Worm (Caenorhabditis elegans) whole organism, L1 larva: ENCODE results near the gene R102.11.
A peak's percentile ranks its signal among the peaks of the same experiment; 100 is the strongest.

Experiments used
- C04F5.9 ChIP-seq: sonication (generic microtip); optimal IDR thresholded peaks from 2 replicates; lab custom pipeline; 2016; ENCODE audit warnings: missing genetic modification characterization, missing compliant biosample characterization
- Y116A8C.19 ChIP-seq: sonication (generic microtip); optimal IDR thresholded peaks from 2 replicates; lab custom pipeline; 2016; ENCODE audit warnings: missing compliant biosample characterization, missing genetic modification characterization, borderline replicate concordance
- alr-1 ChIP-seq: fragments of 200-800 bp; sonication (Bioruptor generic); optimal IDR thresholded peaks from 2 replicates; lab custom pipeline; 2018; ENCODE audit warnings: borderline replicate concordance, mild to moderate bottlenecking, missing genetic modification characterization, missing compliant biosample characterization
- ama-1 ChIP-seq: fragments of 150-350 bp; optimal IDR thresholded peaks from 2 replicates; lab custom pipeline; 2014
- blmp-1 ChIP-seq: fragments of 150-350 bp; optimal IDR thresholded peaks from 2 replicates; lab custom pipeline; 2014; ENCODE audit warnings: missing biosample characterization, missing genetic modification characterization
- ceh-63 ChIP-seq: fragments of 200-800 bp; sonication (Bioruptor generic); optimal IDR thresholded peaks from 2 replicates; lab custom pipeline; 2018; ENCODE audit warnings: mild to moderate bottlenecking, missing genetic modification characterization, missing compliant biosample characterization
- ceh-88 ChIP-seq: fragments of 200-800 bp; sonication (Bioruptor generic); IDR thresholded peaks from 2 replicates; pipeline ENCODE4 v1.3.6; 2022; ENCODE audit warnings: missing genetic modification characterization, missing compliant biosample characterization
- ces-1 ChIP-seq: fragments of 150-350 bp; optimal IDR thresholded peaks from 2 replicates; lab custom pipeline; 2014; ENCODE audit warnings: missing biosample characterization, missing genetic modification reagents, missing genetic modification characterization
- dpl-1 ChIP-seq, 3 experiments: fragments of 150-350 bp in 2 of 3; sonication (generic microtip) in 1 of 3; optimal IDR thresholded peaks; 2 replicates each; lab custom pipeline; 2014 to 2017; ENCODE audit warnings: missing biosample characterization in 3 of 3, missing genetic modification characterization in 3 of 3, missing genetic modification reagents in 3 of 3
- dsc-1 ChIP-seq: sonication (generic microtip); optimal IDR thresholded peaks from 2 replicates; lab custom pipeline; 2016; ENCODE audit warnings: mild to moderate bottlenecking, missing genetic modification characterization, missing compliant biosample characterization
- efl-1 ChIP-seq, 4 experiments: fragments of 150-350 bp; optimal IDR thresholded peaks in 3 of 4; peaks in 1 of 4; 1 replicate in 1 of 4; 2 replicates in 3 of 4; lab custom pipeline; 2014; ENCODE audit warnings: missing biosample characterization in 2 of 4, missing genetic modification characterization in 2 of 4, missing genetic modification reagents in 2 of 4
- efl-3 ChIP-seq: fragments of 200-800 bp; sonication (Bioruptor generic); optimal IDR thresholded peaks from 2 replicates; lab custom pipeline; 2018; ENCODE audit warnings: mild to moderate bottlenecking, missing genetic modification characterization, missing compliant biosample characterization
- egl-13 ChIP-seq: sonication (generic microtip); optimal IDR thresholded peaks from 2 replicates; lab custom pipeline; 2016; ENCODE audit warnings: missing genotype, missing genetic modification reagents, missing genetic modification characterization, missing compliant biosample characterization
- egl-27 ChIP-seq, 2 experiments: fragments of 150-350 bp in 1 of 2; sonication (generic microtip); optimal IDR thresholded peaks; 3 replicates each; lab custom pipeline; 2017 to 2018; ENCODE audit warnings: missing biosample characterization in 2 of 2, missing genetic modification characterization in 2 of 2, missing genetic modification reagents in 2 of 2
- elt-3 ChIP-seq, 6 experiments: fragments of 150-350 bp in 1 of 6; sonication (generic microtip); optimal IDR thresholded peaks; 2 replicates each; lab custom pipeline; 2017 to 2018; ENCODE audit warnings: missing biosample characterization in 6 of 6, missing genetic modification characterization in 6 of 6, inconsistent platforms in 1 of 6
- ets-5 ChIP-seq: fragments of 200-800 bp; sonication (Bioruptor generic); IDR thresholded peaks from 2 replicates; pipeline ENCODE4 v1.3.6; 2022; ENCODE audit warnings: missing genetic modification characterization, missing compliant biosample characterization
- fkh-8 ChIP-seq: sonication (generic microtip); optimal IDR thresholded peaks from 2 replicates; lab custom pipeline; 2016; ENCODE audit warnings: mild to moderate bottlenecking, missing genetic modification characterization, missing compliant biosample characterization
- fos-1 ChIP-seq: fragments of 150-350 bp; optimal IDR thresholded peaks from 2 replicates; lab custom pipeline; 2014; ENCODE audit warnings: missing biosample characterization, missing genetic modification characterization
- hlh-17 ChIP-seq: fragments of 200-800 bp; sonication (Bioruptor generic); optimal IDR thresholded peaks from 2 replicates; lab custom pipeline; 2018; ENCODE audit warnings: missing genetic modification characterization, mild to moderate bottlenecking, missing compliant biosample characterization, moderate library complexity, borderline replicate concordance
- hlh-4 ChIP-seq: sonication (generic microtip); optimal IDR thresholded peaks from 2 replicates; lab custom pipeline; 2016; ENCODE audit warnings: mild to moderate bottlenecking, missing genetic modification characterization, missing compliant biosample characterization
- isw-1 ChIP-seq: fragments of 200-800 bp; sonication (Bioruptor generic); IDR thresholded peaks from 2 replicates; pipeline ENCODE4 v1.3.6; 2022; ENCODE audit warnings: missing genetic modification characterization, missing compliant biosample characterization
- jun-1 ChIP-seq: fragments of 150-350 bp; optimal IDR thresholded peaks from 2 replicates; lab custom pipeline; 2014; ENCODE audit warnings: missing biosample characterization, missing genetic modification reagents, missing genetic modification characterization
- lin-13 ChIP-seq: fragments of 150-350 bp; optimal IDR thresholded peaks from 2 replicates; lab custom pipeline; 2014; ENCODE audit warnings: missing biosample characterization, missing genetic modification reagents, missing genetic modification characterization
- lir-3 ChIP-seq: sonication (generic microtip); optimal IDR thresholded peaks from 2 replicates; lab custom pipeline; 2016; ENCODE audit warnings: mild to moderate bottlenecking, missing genetic modification characterization, moderate library complexity, missing compliant biosample characterization; ENCODE audit not compliant: poor library complexity
- mef-2 ChIP-seq: fragments of 150-350 bp; optimal IDR thresholded peaks from 2 replicates; lab custom pipeline; 2014; ENCODE audit warnings: missing biosample characterization, missing genetic modification characterization
- mep-1 ChIP-seq: fragments of 150-350 bp; optimal IDR thresholded peaks from 2 replicates; lab custom pipeline; 2014; ENCODE audit warnings: missing biosample characterization, missing genetic modification characterization
- nhr-12 ChIP-seq: sonication (generic microtip); optimal IDR thresholded peaks from 2 replicates; lab custom pipeline; 2017; ENCODE audit warnings: missing biosample characterization, missing genetic modification characterization
- nhr-237 ChIP-seq: fragments of 150-350 bp; optimal IDR thresholded peaks from 2 replicates; lab custom pipeline; 2014; ENCODE audit warnings: missing biosample characterization, missing genetic modification characterization
- nhr-28 ChIP-seq: fragments of 150-350 bp; optimal IDR thresholded peaks from 2 replicates; lab custom pipeline; 2014; ENCODE audit warnings: missing biosample characterization, missing genetic modification characterization
- nhr-71 ChIP-seq: sonication (generic microtip); optimal IDR thresholded peaks from 2 replicates; lab custom pipeline; 2016; ENCODE audit warnings: mild to moderate bottlenecking, missing genetic modification characterization, moderate library complexity, missing compliant biosample characterization
- nhr-84 ChIP-seq: sonication (generic microtip); optimal IDR thresholded peaks from 2 replicates; lab custom pipeline; 2017; ENCODE audit warnings: missing biosample characterization, missing genetic modification characterization
- nhr-85 ChIP-seq: sonication (generic microtip); peaks from one replicate; lab custom pipeline; 2016; ENCODE audit warnings: missing genetic modification characterization, inconsistent platforms, missing compliant biosample characterization
- pax-3 ChIP-seq: fragments of 200-800 bp; sonication (Bioruptor generic); optimal IDR thresholded peaks from 2 replicates; lab custom pipeline; 2018; ENCODE audit warnings: mild to moderate bottlenecking, missing genetic modification characterization, moderate library complexity, missing compliant biosample characterization
- rnt-1 ChIP-seq: sonication (generic microtip); optimal IDR thresholded peaks from 2 replicates; lab custom pipeline; 2016; ENCODE audit warnings: mild to moderate bottlenecking, missing genetic modification characterization, moderate library complexity, missing compliant biosample characterization
- skn-1 ChIP-seq: fragments of 150-350 bp; optimal IDR thresholded peaks from 2 replicates; lab custom pipeline; 2014; ENCODE audit warnings: missing biosample characterization, missing genetic modification characterization
- snpc-4 ChIP-seq: fragments of 150-350 bp; optimal IDR thresholded peaks from 2 replicates; lab custom pipeline; 2014; ENCODE audit warnings: missing biosample characterization, missing genetic modification characterization
- swsn-7 ChIP-seq: sonication (generic microtip); optimal IDR thresholded peaks from 2 replicates; lab custom pipeline; 2016; ENCODE audit warnings: missing genetic modification characterization, missing compliant biosample characterization
- tlp-1 ChIP-seq: fragments of 150-350 bp; optimal IDR thresholded peaks from 2 replicates; lab custom pipeline; 2014; ENCODE audit warnings: missing biosample characterization, missing genetic modification characterization
- unc-130 ChIP-seq: fragments of 150-350 bp; optimal IDR thresholded peaks from 2 replicates; lab custom pipeline; 2017; ENCODE audit warnings: missing biosample characterization, missing genetic modification characterization, inconsistent platforms
- unc-86 ChIP-seq: sonication (generic microtip); optimal IDR thresholded peaks from 2 replicates; lab custom pipeline; 2016; ENCODE audit warnings: missing genetic modification characterization, missing compliant biosample characterization
- unc-98 ChIP-seq: fragments of 200-800 bp; sonication (Bioruptor generic); IDR thresholded peaks from 2 replicates; pipeline ENCODE4 v1.3.6; 2022; ENCODE audit warnings: missing genetic modification characterization, missing compliant biosample characterization
- xbp-1 ChIP-seq: sonication (generic microtip); optimal IDR thresholded peaks from 2 replicates; lab custom pipeline; 2016; ENCODE audit warnings: missing genetic modification characterization, missing compliant biosample characterization
- zag-1 ChIP-seq: fragments of 150-350 bp; optimal IDR thresholded peaks from 2 replicates; lab custom pipeline; 2014; ENCODE audit warnings: missing biosample characterization, missing genetic modification characterization
- zip-4 ChIP-seq: fragments of 200-800 bp; sonication (Bioruptor generic); optimal IDR thresholded peaks from 2 replicates; lab custom pipeline; 2018; ENCODE audit warnings: mild to moderate bottlenecking, missing genetic modification characterization, moderate library complexity, missing compliant biosample characterization

Gene R102.11

ce11 chrIV:10734527-10735436, 35.2 kb upstream of the R102.11 start, which contains the start of the genes orc-5 and cyb-1 (continued):
- TF ChIP-seq ceh-88 (GFP tag; lab: Robert Waterston, UW) (no peak), alr-1 (no peak), ces-1 (GFP tag; lab: Kevin White, UChicago) (no peak), lin-13 (peak; percentile 82), mef-2 (tag; lab: Kevin White, UChicago) (no peak), elt-3 (tag; optimal IDR thresholded peaks at IDR 0.05; lab: Kevin White, UChicago) (peak in 4 of 6 experiments; percentile 17 to 81 (median 44)), blmp-1 (tag; lab: Kevin White, UChicago) (peak; percentile 87), xbp-1 (tag; lab: Kevin White, UChicago) (peak; percentile 86), ama-1 (lab: Kevin White, UChicago) (no peak), C04F5.9 (tag; lab: Kevin White, UChicago) (peak; percentile 33), unc-98 (GFP tag; lab: Robert Waterston, UW) (no peak), nhr-85 (peak; percentile 79), nhr-71 (peak; percentile 90), tlp-1 (tag; lab: Kevin White, UChicago) (no peak), unc-130 (peak; percentile 87), nhr-12 (no peak), mep-1 (tag; lab: Kevin White, UChicago) (peak; percentile 80), lir-3 (tag; lab: Kevin White, UChicago) (peak; percentile 55), hlh-17 (no peak), unc-86 (peak; percentile 71), Y116A8C.19 (tag; lab: Kevin White, UChicago) (no peak), zag-1 (no peak), skn-1 (tag; lab: Kevin White, UChicago) (peak; percentile 83), jun-1 (tag; lab: Kevin White, UChicago) (peak; percentile 58), rnt-1 (tag; lab: Kevin White, UChicago) (peak; percentile 87), ets-5 (no peak), egl-13 (tag; lab: Kevin White, UChicago) (peak; percentile 20), nhr-28 (tag; lab: Kevin White, UChicago) (no peak), nhr-237 (tag; lab: Kevin White, UChicago) (no peak), efl-3 (GFP tag; lab: Kevin White, UChicago) (no peak), swsn-7 (tag; lab: Kevin White, UChicago) (peak; percentile 81), zip-4 (no peak), ceh-63 (GFP tag; lab: Kevin White, UChicago) (no peak), hlh-4 (tag; lab: Kevin White, UChicago) (no peak)

- TF ChIP-seq ceh-63 (GFP tag; lab: Kevin White, UChicago) (no peak), efl-1 (optimal IDR thresholded peaks at IDR 0.05; lab: Kevin White, UChicago) (no peak), efl-1 (GFP tag; optimal IDR thresholded peaks at IDR 0.05 in 1 of 2; lab: Kevin White, UChicago) (peak in 1 of 2 experiments; percentile 83), snpc-4 (tag; lab: Kevin White, UChicago) (no peak), nhr-84 (tag; lab: Kevin White, UChicago) (no peak)
Observed at ce11 chrIV:10727734-10728133, 28.2 kb upstream of the R102.11 start, which contains the start of gene ZC168.2. TSS of gene ZC168.2 (plus strand) at chrIV:10728034.

- TF ChIP-seq hlh-17 (no peak), fkh-8 (peak; percentile 19), efl-3 (GFP tag; lab: Kevin White, UChicago) (no peak), dpl-1 (GFP tag; optimal IDR thresholded peaks at IDR 0.05; lab: Kevin White, UChicago) (no peak), pax-3 (peak; percentile 67), fos-1 (tag; lab: Kevin White, UChicago) (no peak), dsc-1 (peak; percentile 84), egl-27 (tag; optimal IDR thresholded peaks at IDR 0.05; lab: Kevin White, UChicago) (no peak), isw-1 (GFP tag; lab: Robert Waterston, UW) (no peak)
- TF ChIP-seq, all 84 proteins: peak for 3
Observed at ce11 chrIV:10718865-10719264, 19.3 kb upstream of the R102.11 start.
